Worm (Caenorhabditis elegans) whole organism, young adult: ENCODE results near the gene mdt-17.

Experiments used
- B0261.1 ChIP-seq: sonication (generic microtip); optimal IDR thresholded peaks from 2 replicates; lab custom pipeline; 2016; ENCODE audit warnings: mild to moderate bottlenecking, missing genetic modification characterization, moderate library complexity, missing compliant biosample characterization
- dpl-1 ChIP-seq: fragments of 150-350 bp; optimal IDR thresholded peaks from 2 replicates; lab custom pipeline; 2014; ENCODE audit warnings: missing biosample characterization, missing genetic modification reagents, missing genetic modification characterization
- madf-10 ChIP-seq: sonication (generic microtip); optimal IDR thresholded peaks from 2 replicates; lab custom pipeline; 2016; ENCODE audit warnings: mild to moderate bottlenecking, missing genetic modification characterization, missing compliant biosample characterization
- pha-4 ChIP-seq: fragments of 150-350 bp; sonication (generic microtip); optimal IDR thresholded peaks from 2 replicates; lab custom pipeline; 2014; ENCODE audit warnings: missing biosample characterization, missing genetic modification reagents, missing genetic modification characterization
- tbx-9 ChIP-seq: sonication (generic microtip); optimal IDR thresholded peaks from 2 replicates; lab custom pipeline; 2016; ENCODE audit warnings: borderline replicate concordance, missing genetic modification characterization, inconsistent platforms, missing compliant biosample characterization
- tlf-1 ChIP-seq: fragments of 200-800 bp; sonication (Bioruptor generic); optimal IDR thresholded peaks from 2 replicates; lab custom pipeline; 2018; ENCODE audit warnings: mild to moderate bottlenecking, missing genetic modification characterization, missing compliant biosample characterization

DNA sequence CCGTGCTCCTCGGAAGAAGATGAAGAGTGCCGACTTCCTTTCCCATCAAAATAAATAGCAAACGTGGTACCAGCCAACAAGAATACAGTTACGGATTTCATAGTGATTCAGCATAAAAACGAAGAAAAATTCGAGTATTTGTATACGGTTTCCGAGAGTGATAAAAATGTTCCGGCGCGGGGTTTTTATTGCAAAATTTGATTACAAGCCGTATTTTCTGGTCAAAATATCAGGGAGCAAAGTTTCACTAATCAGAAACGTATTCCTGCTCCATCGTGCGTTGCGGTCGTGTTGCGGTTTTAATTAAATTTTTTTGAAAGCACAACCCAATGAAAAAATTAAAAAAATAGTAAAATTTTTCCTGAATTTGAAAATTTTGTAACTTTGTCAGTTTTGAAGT lies 27.3 kb upstream of the mdt-17 start, which contains the start of gene clec-261:
- TF ChIP-seq dpl-1 (GFP tag; lab: Kevin White, UChicago) (no peak), B0261.1 (no peak), pha-4 (tag; lab: Kevin White, UChicago) (no peak), tbx-9 (tag; lab: Kevin White, UChicago) (no peak), madf-10 (no peak), tlf-1 (GFP tag; lab: Kevin White, UChicago) (no peak)
